Fruit fly (Drosophila melanogaster) S2 (cell line): ENCODE data around the gene Acsf3.

Source experiments
- CG8478 ChIP-seq: fragments of >200 bp; optimal IDR thresholded peaks from 2 replicates; lab custom pipeline; 2018
- CTCF ChIP-seq, 2 experiments: fragments of >200 bp; optimal IDR thresholded peaks; 2 replicates each; lab custom pipeline; 2018

dm6 chrX:7339610-7340326 lies 10.9 kb downstream of the Acsf3 start:
- no peak for TF ChIP-seq CTCF (optimal IDR thresholded peaks at IDR 0.05; lab: Kevin White, UChicago)
- no peak for TF ChIP-seq CG8478 (lab: Kevin White, UChicago)
